Worm (Caenorhabditis elegans) whole organism, L4 larva: ENCODE results near the gene F26D2.16.

ENCODE experiments used
- D1046.2 ChIP-seq: fragments of 200-800 bp; sonication (Bioruptor generic); IDR thresholded peaks from 2 replicates; pipeline ENCODE4 v1.3.6; 2022; ENCODE audit warnings: missing genetic modification characterization, missing compliant biosample characterization
- F26F4.8 ChIP-seq: fragments of 200-800 bp; sonication (Bioruptor generic); conservative IDR thresholded peaks from 2 replicates; pipeline ENCODE4 v1.3.6; 2022; ENCODE audit warnings: missing genetic modification characterization, missing compliant biosample characterization
- F49E8.2 ChIP-seq: sonication (generic microtip); optimal IDR thresholded peaks from 2 replicates; lab custom pipeline; 2016; ENCODE audit warnings: missing compliant biosample characterization, mild to moderate bottlenecking, missing genetic modification characterization, borderline replicate concordance
- Y5F2A.4 ChIP-seq: fragments of 200-800 bp; sonication (Bioruptor generic); optimal IDR thresholded peaks from 2 replicates; lab custom pipeline; 2018; ENCODE audit warnings: mild to moderate bottlenecking, missing genetic modification characterization, missing compliant biosample characterization
- aha-1 ChIP-seq: fragments of 150-350 bp; peaks from one replicate; lab custom pipeline; 2014; ENCODE audit warnings: missing biosample characterization, missing genetic modification characterization
- attf-4 ChIP-seq: sonication (generic microtip); optimal IDR thresholded peaks from 3 replicates; lab custom pipeline; 2017; ENCODE audit warnings: missing biosample characterization, missing genetic modification characterization
- ceh-28 ChIP-seq: fragments of 150-350 bp; optimal IDR thresholded peaks from 2 replicates; lab custom pipeline; 2014; ENCODE audit warnings: missing biosample characterization, missing genetic modification reagents, missing genetic modification characterization
- ces-1 ChIP-seq: fragments of 150-350 bp; sonication (generic microtip); optimal IDR thresholded peaks from 4 replicates; lab custom pipeline; 2014; ENCODE audit warnings: missing biosample characterization, missing genetic modification reagents, missing genetic modification characterization
- cey-2 ChIP-seq: sonication (generic microtip); optimal IDR thresholded peaks from 3 replicates; lab custom pipeline; 2017; ENCODE audit warnings: missing genetic modification characterization, mild to moderate bottlenecking, missing compliant biosample characterization, antibody characterized with exemption, borderline replicate concordance; ENCODE audit not compliant: insufficient read depth
- daf-16 ChIP-seq, 3 experiments: sonication (generic microtip); optimal IDR thresholded peaks; 2 replicates each; lab custom pipeline; 2016 to 2017; ENCODE audit warnings: missing genetic modification characterization in 3 of 3, missing genetic modification reagents in 3 of 3, mild to moderate bottlenecking in 2 of 3, missing compliant biosample characterization in 2 of 3, missing biosample characterization in 1 of 3, moderate library complexity in 1 of 3
- duxl-1 ChIP-seq: sonication (generic microtip); optimal IDR thresholded peaks from 2 replicates; lab custom pipeline; 2016; ENCODE audit warnings: mild to moderate bottlenecking, missing genetic modification characterization, moderate library complexity, missing compliant biosample characterization; ENCODE audit not compliant: poor library complexity
- dve-1 ChIP-seq: sonication (generic microtip); optimal IDR thresholded peaks from 2 replicates; lab custom pipeline; 2017; ENCODE audit warnings: antibody characterized with exemption, mild to moderate bottlenecking, missing genetic modification characterization, missing compliant biosample characterization; ENCODE audit not compliant: insufficient read depth
- fkh-10 ChIP-seq: fragments of 150-350 bp; optimal IDR thresholded peaks from 2 replicates; lab custom pipeline; 2014; ENCODE audit warnings: missing biosample characterization, missing genetic modification reagents, missing genetic modification characterization
- hlh-30 ChIP-seq: sonication (generic microtip); optimal IDR thresholded peaks from 2 replicates; lab custom pipeline; 2017; ENCODE audit warnings: antibody characterized with exemption, mild to moderate bottlenecking, missing genetic modification characterization, missing compliant biosample characterization; ENCODE audit not compliant: insufficient read depth
- jun-1 ChIP-seq: fragments of 150-350 bp; optimal IDR thresholded peaks from 2 replicates; lab custom pipeline; 2014; ENCODE audit warnings: missing biosample characterization, missing genetic modification reagents, missing genetic modification characterization
- lin-1 ChIP-seq: fragments of 200-800 bp; sonication (Bioruptor generic); IDR thresholded peaks from 2 replicates; pipeline ENCODE4 v1.3.6; 2022; ENCODE audit warnings: missing genetic modification reagents, missing genetic modification characterization, missing compliant biosample characterization
- lin-38 ChIP-seq: fragments of 200-800 bp; sonication (Bioruptor generic); IDR thresholded peaks from 2 replicates; pipeline ENCODE4 v1.3.6; 2022; ENCODE audit warnings: missing genetic modification reagents, missing genetic modification characterization, missing compliant biosample characterization
- lin-39 ChIP-seq: fragments of 150-350 bp; optimal IDR thresholded peaks from 2 replicates; lab custom pipeline; 2014; ENCODE audit warnings: missing biosample characterization, missing genetic modification reagents, missing genetic modification characterization
- madf-5 ChIP-seq, 2 experiments: fragments of 200-800 bp; sonication (Bioruptor generic); IDR thresholded peaks; 2 replicates each; pipeline ENCODE4 v1.3.6; 2022; ENCODE audit warnings: missing compliant biosample characterization in 2 of 2, missing genetic modification characterization in 2 of 2
- mxl-2 ChIP-seq: fragments of 200-800 bp; sonication (Bioruptor generic); conservative IDR thresholded peaks from 2 replicates; pipeline ENCODE4 v1.3.6; 2022; ENCODE audit warnings: missing genetic modification reagents, missing genetic modification characterization, missing compliant biosample characterization
- mxl-3 ChIP-seq: fragments of 200-800 bp; sonication (Bioruptor generic); optimal IDR thresholded peaks from 2 replicates; lab custom pipeline; 2018; ENCODE audit warnings: mild to moderate bottlenecking, missing genetic modification characterization, missing compliant biosample characterization
- nhr-10 ChIP-seq: fragments of 150-350 bp; optimal IDR thresholded peaks from 2 replicates; lab custom pipeline; 2014; ENCODE audit warnings: missing biosample characterization, missing genetic modification characterization
- nhr-11 ChIP-seq: fragments of 150-350 bp; optimal IDR thresholded peaks from 2 replicates; lab custom pipeline; 2014; ENCODE audit warnings: missing biosample characterization, missing genetic modification characterization
- nhr-111 ChIP-seq: fragments of 200-800 bp; sonication (Bioruptor generic); optimal IDR thresholded peaks from 2 replicates; lab custom pipeline; 2018; ENCODE audit warnings: mild to moderate bottlenecking, missing genetic modification characterization, missing compliant biosample characterization
- nhr-42 ChIP-seq: fragments of 200-800 bp; sonication (Bioruptor generic); IDR thresholded peaks from 2 replicates; pipeline ENCODE4 v1.3.6; 2022; ENCODE audit warnings: missing genetic modification characterization, missing compliant biosample characterization
- nhr-6 ChIP-seq: fragments of 150-350 bp; optimal IDR thresholded peaks from 2 replicates; lab custom pipeline; 2014; ENCODE audit warnings: missing biosample characterization, missing genetic modification characterization
- php-3 ChIP-seq: fragments of 200-800 bp; sonication (Bioruptor generic); IDR thresholded peaks from 2 replicates; pipeline ENCODE4 v1.3.6; 2022; ENCODE audit warnings: missing genetic modification reagents, missing genetic modification characterization, missing compliant biosample characterization
- skn-1 ChIP-seq: fragments of 150-350 bp; optimal IDR thresholded peaks from 2 replicates; lab custom pipeline; 2014; ENCODE audit warnings: missing biosample characterization, missing genetic modification characterization
- spr-3 ChIP-seq: fragments of 200-800 bp; sonication (Bioruptor generic); optimal IDR thresholded peaks from 2 replicates; lab custom pipeline; 2018; ENCODE audit warnings: mild to moderate bottlenecking, missing genetic modification characterization, missing compliant biosample characterization
- unc-62 ChIP-seq, 3 experiments: fragments of 150-350 bp in 1 of 3; sonication (generic microtip); optimal IDR thresholded peaks in 2 of 3; peaks in 1 of 3; 1 replicate in 1 of 3; 2 replicates in 2 of 3; lab custom pipeline; 2014 to 2017; ENCODE audit warnings: missing biosample characterization in 3 of 3, missing genetic modification characterization in 3 of 3, missing genetic modification reagents in 3 of 3, missing genotype in 1 of 3
- zfp-3 ChIP-seq: fragments of 200-800 bp; sonication (Bioruptor generic); conservative IDR thresholded peaks from 2 replicates; pipeline ENCODE4 v1.3.6; 2022; ENCODE audit warnings: missing genetic modification reagents, missing genetic modification characterization, missing compliant biosample characterization
- zip-2 ChIP-seq: fragments of 150-350 bp; optimal IDR thresholded peaks from 2 replicates; lab custom pipeline; 2014; ENCODE audit warnings: missing biosample characterization, missing genetic modification characterization
- ztf-11 ChIP-seq: fragments of 150-350 bp; optimal IDR thresholded peaks from 2 replicates; lab custom pipeline; 2014; ENCODE audit warnings: missing biosample characterization, missing genetic modification characterization

The F26D2.16 gene

ce11 chrV:16407663-16408062 lies 12.0 kb downstream of the F26D2.16 start, which contains the start of gene F26D2.3:
Gene F26D2.3, plus strand, starts transcription at chrV:16407963.
- TF ChIP-seq nhr-11 (no peak), F26F4.8 (GFP tag; lab: Robert Waterston, UW) (no peak), zip-2 (no peak), madf-5 (GFP tag; IDR thresholded peaks at IDR 0.05; lab: Robert Waterston, UW) (no peak), dve-1 (tag; lab: Kevin White, UChicago) (no peak), Y5F2A.4 (GFP tag; lab: Kevin White, UChicago) (no peak), nhr-6 (tag; lab: Kevin White, UChicago) (no peak), ceh-28 (tag; lab: Kevin White, UChicago) (no peak), spr-3 (GFP tag; lab: Kevin White, UChicago) (no peak), php-3 (GFP tag; lab: Robert Waterston, UW) (no peak), jun-1 (tag; lab: Kevin White, UChicago) (no peak), nhr-111 (no peak), mxl-3 (GFP tag; lab: Kevin White, UChicago) (no peak), D1046.2 (GFP tag; lab: Robert Waterston, UW) (no peak), nhr-42 (GFP tag; lab: Robert Waterston, UW) (no peak), hlh-30 (tag; lab: Kevin White, UChicago) (no peak)

- TF ChIP-seq nhr-111 (no peak), unc-62 (GFP tag; optimal IDR thresholded peaks at IDR 0.05 in 1 of 2; lab: Kevin White, UChicago) (peak in 1 of 2 experiments; percentile 70), unc-62 (tag; optimal IDR thresholded peaks at IDR 0.05; lab: Kevin White, UChicago) (no peak)
Observed at ce11 chrV:16406357-16406756, 13.3 kb downstream of the F26D2.16 start.

ce11 chrV:16405366-16405765 lies 14.3 kb downstream of the F26D2.16 start:
- TF ChIP-seq daf-16 (GFP tag; optimal IDR thresholded peaks at IDR 0.05; lab: Kevin White, UChicago) (no peak), daf-16 (tag; optimal IDR thresholded peaks at IDR 0.05; lab: Kevin White, UChicago) (no peak), F49E8.2 (tag; lab: Kevin White, UChicago) (no peak), lin-39 (no peak), lin-38 (peak; percentile 75), ces-1 (GFP tag; lab: Kevin White, UChicago) (no peak), nhr-11 (no peak)

DNA sequence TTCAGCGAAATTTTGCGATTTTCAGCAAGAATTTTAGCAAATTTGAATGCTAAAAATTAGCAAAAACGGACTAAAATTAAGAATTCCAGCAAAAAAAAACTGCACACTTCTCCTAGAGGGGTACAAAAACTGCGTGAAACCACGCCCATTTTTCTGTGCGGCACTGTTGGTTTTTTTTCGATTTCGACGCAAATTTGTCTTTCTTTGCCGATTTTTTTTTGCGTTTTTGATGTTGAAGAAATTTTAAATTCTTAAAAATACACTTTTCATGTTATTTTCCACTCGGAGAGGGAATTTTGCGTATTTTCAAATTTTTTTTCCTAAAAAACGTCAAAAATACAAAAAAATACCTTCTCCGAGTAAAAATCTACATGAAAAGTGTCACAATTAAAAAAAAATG lies 15.7 kb downstream of the F26D2.16 start, which contains the start of gene syp-1:
syp-1 (plus strand) TSS at position 301 of the 400 bp plus-strand sequence.
- TF ChIP-seq mxl-2 (GFP tag; lab: Robert Waterston, UW) = no peak
- TF ChIP-seq nhr-10 = no peak
- no peak for TF ChIP-seq aha-1
- TF ChIP-seq ceh-28 (tag; lab: Kevin White, UChicago) = no peak
- no peak for TF ChIP-seq lin-1 (GFP tag; lab: Robert Waterston, UW)
- no peak for TF ChIP-seq skn-1
- TF ChIP-seq Y5F2A.4 (GFP tag; lab: Kevin White, UChicago) = no peak
- no peak for TF ChIP-seq cey-2 (tag; lab: Kevin White, UChicago)
- TF ChIP-seq fkh-10 = no peak
- no peak for TF ChIP-seq zfp-3 (GFP tag; lab: Robert Waterston, UW)
- TF ChIP-seq attf-4 (tag; lab: Kevin White, UChicago) = no peak
- TF ChIP-seq ztf-11 (tag; lab: Kevin White, UChicago) = no peak
- TF ChIP-seq duxl-1 (tag; lab: Kevin White, UChicago) = no peak
- TF ChIP-seq unc-62 (GFP tag; optimal IDR thresholded peaks at IDR 0.05 in 1 of 2; lab: Kevin White, UChicago) = no peak
- no peak for TF ChIP-seq unc-62 (tag; optimal IDR thresholded peaks at IDR 0.05; lab: Kevin White, UChicago)
